Worm (Caenorhabditis elegans): ENCODE measurements around the gene fkh-4.

The fkh-4 gene

DNA sequence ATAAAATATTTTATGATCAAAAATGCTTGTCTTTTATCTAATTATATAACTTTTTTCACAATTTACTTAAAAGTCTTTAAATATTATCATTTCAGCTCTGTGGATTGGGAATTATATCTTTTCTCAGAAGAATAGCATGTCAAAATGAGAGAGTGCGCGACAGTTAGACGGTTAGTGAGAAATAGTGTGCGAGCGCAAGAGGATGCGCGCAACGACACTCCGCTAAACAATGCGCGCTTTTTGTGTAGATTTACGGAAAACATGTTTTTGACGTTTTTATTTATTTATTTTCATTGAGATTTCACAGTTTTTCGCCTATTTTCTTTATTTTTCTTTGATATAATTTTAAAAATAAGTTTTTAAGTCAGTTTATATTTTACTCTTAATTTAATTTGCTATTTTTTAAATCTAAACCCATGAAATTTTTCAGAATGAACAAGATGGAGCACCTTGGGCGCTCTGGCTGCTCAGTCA lies 32.1 kb downstream of the fkh-4 start, which contains the start of gene F02C12.3 (continued):
- TF ChIP-seq lin-14 (GFP tag; optimal IDR thresholded peaks at IDR 0.05) = peak; percentile 96
- TF ChIP-seq sup-37 (GFP tag; optimal IDR thresholded peaks at IDR 0.05) = peak; percentile 56
- no peak for TF ChIP-seq nhr-28 (tag; optimal IDR thresholded peaks at IDR 0.05)
- TF ChIP-seq lin-39 (tag; optimal IDR thresholded peaks at IDR 0.05) = peak; percentile 85
- peak; percentile 24; the same call in 1 of the 2 replicates for TF ChIP-seq unc-98 (GFP tag; IDR thresholded peaks at IDR 0.05)
- TF ChIP-seq nhr-20 (tag; optimal IDR thresholded peaks at IDR 0.05) = peak; percentile 98
- TF ChIP-seq lin-15B (tag; optimal IDR thresholded peaks at IDR 0.05) = peak; percentile 82
- TF ChIP-seq Y116A8C.19 (tag; optimal IDR thresholded peaks at IDR 0.05; ENCODE audit: borderline replicate concordance) = no peak

DNA sequence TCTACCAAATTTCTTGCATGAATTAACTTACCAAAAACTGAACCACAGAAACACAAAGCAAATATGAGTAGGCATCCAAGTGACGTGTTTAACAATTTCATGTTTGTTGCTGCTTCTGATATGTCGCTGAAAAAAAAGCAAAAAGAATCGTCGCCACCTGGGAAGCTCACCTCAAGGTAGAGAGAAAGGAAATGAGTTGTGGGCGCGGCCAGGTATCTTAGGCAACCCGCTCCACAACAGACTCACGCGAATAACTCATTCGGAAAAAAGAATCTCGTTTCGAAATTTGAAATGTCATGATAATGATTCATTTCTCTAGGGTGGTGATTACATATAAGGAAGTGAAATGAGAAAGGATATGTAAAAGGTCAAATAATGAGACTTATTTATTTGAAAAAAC lies 33.7 kb downstream of the fkh-4 start, which contains the start of gene irld-2:
TSS of gene irld-2 (minus strand) at position 101 of the 400 bp plus-strand sequence.
- TF ChIP-seq snpc-4 (tag; optimal IDR thresholded peaks at IDR 0.05) (no peak), mef-2 (tag; optimal IDR thresholded peaks at IDR 0.05) (no peak), fkh-8 (tag; optimal IDR thresholded peaks at IDR 0.05) (peak; percentile 45), egl-13 (tag; optimal IDR thresholded peaks at IDR 0.05) (no peak), zip-4 (GFP tag; optimal IDR thresholded peaks at IDR 0.05) (no peak), efl-1 (optimal IDR thresholded peaks at IDR 0.05) (no peak), efl-1 (GFP tag; optimal IDR thresholded peaks at IDR 0.05 in 1 of 2) (peak in 1 of 2 experiments; percentile 70)

- TF ChIP-seq nhr-20 (tag; optimal IDR thresholded peaks at IDR 0.05) (peak; percentile 43), nhr-19 (GFP tag; conservative IDR thresholded peaks at IDR 0.05) (0 out of 2 replicates have a peak, but pooled peaks have one; percentile 28), nhr-76 (tag; optimal IDR thresholded peaks at IDR 0.05) (no peak), fkh-4 (tag; optimal IDR thresholded peaks at IDR 0.05; ENCODE audit: borderline replicate concordance) (no peak), ceh-90 (tag; optimal IDR thresholded peaks at IDR 0.05) (no peak), nhr-11 (tag; optimal IDR thresholded peaks at IDR 0.05) (no peak), nhr-71 (tag; optimal IDR thresholded peaks at IDR 0.05) (peak; percentile 22), lin-14 (GFP tag; optimal IDR thresholded peaks at IDR 0.05) (peak; percentile 77), aha-1 (tag; optimal IDR thresholded peaks at IDR 0.05) (no peak), snu-23 (GFP tag; optimal IDR thresholded peaks at IDR 0.05) (peak; percentile 40), hlh-4 (tag; optimal IDR thresholded peaks at IDR 0.05) (no peak), nhr-85 (tag) (peak; percentile 89), ztf-11 (tag; optimal IDR thresholded peaks at IDR 0.05) (no peak), elt-3 (tag; optimal IDR thresholded peaks at IDR 0.05) (peak in 2 of 6 experiments; percentile 8 to 58), grh-1 (GFP tag; IDR thresholded peaks at IDR 0.05) (peak; percentile 25; the same call in 1 of the 2 replicates), aly-2 (tag; optimal IDR thresholded peaks at IDR 0.05) (no peak), pag-3 (tag; optimal IDR thresholded peaks at IDR 0.05; ENCODE audit: borderline replicate concordance, insufficient read depth) (peak; percentile 38), mep-1 (tag; optimal IDR thresholded peaks at IDR 0.05) (peak; percentile 7), dsc-1 (tag; optimal IDR thresholded peaks at IDR 0.05) (no peak), blmp-1 (tag; optimal IDR thresholded peaks at IDR 0.05) (peak; percentile 67)
Measured at ce11 chrX:13388829-13389228, 39.8 kb downstream of the fkh-4 start.

- peak; percentile 20 for TF ChIP-seq lin-14 (GFP tag; optimal IDR thresholded peaks at IDR 0.05)
- no peak for TF ChIP-seq egl-27 (tag; optimal IDR thresholded peaks at IDR 0.05)
- no peak for TF ChIP-seq skn-1 (tag; optimal IDR thresholded peaks at IDR 0.05)
- no peak for TF ChIP-seq ceh-8 (GFP tag; optimal IDR thresholded peaks at IDR 0.05)
- peak; percentile 87 for TF ChIP-seq blmp-1 (tag; optimal IDR thresholded peaks at IDR 0.05)
- peak; percentile 21 for TF ChIP-seq nhr-71 (tag; optimal IDR thresholded peaks at IDR 0.05)
- peak in 1 of 6 experiments; percentile 1 for TF ChIP-seq elt-3 (tag; optimal IDR thresholded peaks at IDR 0.05)
- no peak for TF ChIP-seq hlh-17 (GFP tag; optimal IDR thresholded peaks at IDR 0.05; ENCODE audit: borderline replicate concordance)
Measured at ce11 chrX:13387497-13387953, 41.1 kb downstream of the fkh-4 start, which contains the start of gene C49F8.3. TSS of gene C49F8.3 (minus strand) at chrX:13387547.
